Worm (Caenorhabditis elegans): ENCODE data around the gene usp-50.

Gene usp-50

ce11 chrV:17938978-17939377 lies 14.3 kb downstream of the usp-50 start:
- TF ChIP-seq unc-62 (GFP tag; optimal IDR thresholded peaks at IDR 0.05), result no peak

- no peak for TF ChIP-seq unc-62 (GFP tag; optimal IDR thresholded peaks at IDR 0.05)
These were observed 19.3 kb downstream of the usp-50 start for ce11 chrV:17943877-17944472.

DNA sequence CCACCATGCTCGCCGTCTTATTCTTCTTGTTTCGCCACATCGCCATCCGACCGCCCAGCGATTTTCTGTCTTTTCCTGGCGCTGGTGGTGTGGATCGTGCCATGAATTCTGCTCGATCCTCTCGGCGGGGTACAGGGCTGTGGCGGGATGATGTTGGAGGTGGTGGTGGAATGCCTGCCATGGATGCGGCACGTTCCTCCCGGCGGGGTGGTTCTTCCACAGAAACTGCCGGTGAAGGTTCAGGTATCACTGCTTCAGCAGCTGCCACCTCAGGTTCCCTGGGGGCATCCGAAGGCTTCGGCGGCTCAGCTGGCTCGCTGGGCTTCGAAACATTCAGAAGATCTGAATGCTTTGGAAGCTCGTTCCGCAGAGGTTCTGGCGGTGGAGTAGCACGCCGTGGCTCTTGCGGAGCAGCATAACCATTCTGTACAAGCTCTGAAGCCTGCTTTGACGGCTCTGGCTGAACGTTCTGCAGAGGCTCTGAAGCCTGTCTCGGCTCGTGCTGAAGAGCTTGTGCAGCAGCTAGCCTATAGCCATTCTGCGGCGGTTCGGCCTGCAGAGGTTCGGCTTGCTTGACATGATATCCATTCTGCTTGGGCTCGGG lies 20.2 kb downstream of the usp-50 start:
- TF ChIP-seq unc-62 (GFP tag; optimal IDR thresholded peaks at IDR 0.05), result no peak

DNA sequence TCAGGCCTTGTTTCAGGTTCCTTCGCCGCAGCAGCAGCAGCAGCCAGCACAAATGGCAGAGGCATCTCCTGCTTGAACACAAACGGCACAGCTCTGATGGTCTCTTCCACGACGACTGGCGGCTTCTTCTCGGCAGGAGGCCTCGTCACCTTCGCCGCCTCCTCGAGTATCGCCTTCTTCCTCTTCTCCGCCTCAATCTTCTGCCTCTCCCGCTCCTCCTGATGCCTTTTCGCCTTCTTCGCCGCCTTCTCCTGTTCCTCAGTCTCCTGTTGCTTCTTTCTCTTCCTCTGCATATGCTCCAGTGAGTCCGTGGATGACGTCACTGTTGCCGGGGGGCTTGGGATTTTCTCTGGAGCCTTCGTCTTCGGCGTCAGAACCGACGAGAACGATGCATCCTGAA lies 20.7 kb downstream of the usp-50 start:
- TF ChIP-seq unc-62 (GFP tag; optimal IDR thresholded peaks at IDR 0.05), result no peak

DNA sequence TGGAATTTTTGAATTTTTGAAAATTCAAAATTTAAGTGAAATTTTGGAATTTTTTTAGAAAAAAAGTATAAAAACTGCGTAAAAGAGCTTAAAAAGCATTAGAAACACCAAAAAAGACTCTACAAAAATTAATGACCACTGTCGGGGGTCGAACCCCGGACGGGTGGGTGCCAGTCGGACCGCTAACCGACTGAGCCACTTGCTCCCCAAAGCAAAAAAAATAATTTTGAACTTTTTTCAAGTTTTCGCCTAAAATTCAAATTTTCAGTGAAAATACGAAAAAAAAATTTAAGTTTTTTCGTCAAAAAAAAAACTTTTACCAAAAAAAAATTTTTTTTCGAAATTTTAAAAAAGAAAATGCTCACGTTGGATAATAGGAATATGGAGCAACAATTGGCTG lies 22.6 kb downstream of the usp-50 start:
- no peak for TF ChIP-seq unc-62 (GFP tag; optimal IDR thresholded peaks at IDR 0.05)

DNA sequence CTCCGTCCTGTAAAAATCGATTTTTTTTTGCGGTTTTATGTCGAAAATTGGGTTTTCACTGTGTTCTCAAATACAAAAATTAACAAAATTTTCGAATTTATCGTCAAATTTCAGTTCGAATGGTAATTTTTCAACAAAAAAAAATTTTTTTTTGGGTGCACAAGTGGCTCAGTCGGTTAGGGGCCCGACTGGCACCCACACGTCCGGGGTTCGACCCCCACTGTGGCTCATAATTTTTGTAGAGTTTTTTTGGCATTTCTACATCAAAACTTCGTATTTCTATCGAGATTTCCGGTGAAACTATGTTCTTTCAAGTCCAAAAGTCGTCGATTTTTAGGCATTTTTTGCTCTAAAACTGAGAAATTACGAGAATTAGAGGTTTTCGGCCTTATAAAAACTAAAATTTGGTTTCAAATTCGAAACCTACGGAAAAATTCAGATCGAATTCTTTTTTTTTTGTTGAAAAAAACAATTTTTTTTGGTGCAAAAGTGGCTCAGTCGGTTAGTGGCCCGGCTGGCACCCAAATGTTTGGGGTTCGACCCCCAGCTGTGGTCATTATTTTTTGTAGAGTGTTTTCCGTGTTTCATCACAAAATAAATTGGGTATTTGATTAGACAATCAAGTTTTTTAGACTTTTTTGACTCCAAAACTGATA lies 23.4 kb downstream of the usp-50 start:
- no peak for TF ChIP-seq unc-62 (GFP tag; optimal IDR thresholded peaks at IDR 0.05)

DNA sequence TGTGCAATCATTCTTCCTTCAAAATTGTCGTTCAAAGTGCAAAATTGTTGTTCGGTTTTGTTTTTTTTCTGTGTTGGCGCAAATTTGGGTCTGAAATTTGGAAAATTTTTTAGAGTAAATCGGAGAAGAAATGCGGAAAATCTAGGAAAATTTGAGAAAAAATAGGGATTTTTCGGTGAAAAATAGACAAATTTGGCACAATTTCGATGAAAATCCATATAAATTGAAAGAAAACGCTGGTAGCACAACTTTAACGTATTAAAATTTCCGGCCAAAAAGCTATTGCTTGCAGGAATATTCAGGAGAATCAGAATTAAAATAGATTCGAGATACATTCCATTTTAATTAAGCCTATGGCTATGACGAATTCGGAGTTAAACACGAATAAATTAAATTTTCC lies 24.4 kb downstream of the usp-50 start, which contains the start of gene dpy-21:
TSS of gene dpy-21 (minus strand) at position 101 of the 400 bp plus-strand sequence.
- no peak for TF ChIP-seq unc-62 (GFP tag; optimal IDR thresholded peaks at IDR 0.05)

DNA sequence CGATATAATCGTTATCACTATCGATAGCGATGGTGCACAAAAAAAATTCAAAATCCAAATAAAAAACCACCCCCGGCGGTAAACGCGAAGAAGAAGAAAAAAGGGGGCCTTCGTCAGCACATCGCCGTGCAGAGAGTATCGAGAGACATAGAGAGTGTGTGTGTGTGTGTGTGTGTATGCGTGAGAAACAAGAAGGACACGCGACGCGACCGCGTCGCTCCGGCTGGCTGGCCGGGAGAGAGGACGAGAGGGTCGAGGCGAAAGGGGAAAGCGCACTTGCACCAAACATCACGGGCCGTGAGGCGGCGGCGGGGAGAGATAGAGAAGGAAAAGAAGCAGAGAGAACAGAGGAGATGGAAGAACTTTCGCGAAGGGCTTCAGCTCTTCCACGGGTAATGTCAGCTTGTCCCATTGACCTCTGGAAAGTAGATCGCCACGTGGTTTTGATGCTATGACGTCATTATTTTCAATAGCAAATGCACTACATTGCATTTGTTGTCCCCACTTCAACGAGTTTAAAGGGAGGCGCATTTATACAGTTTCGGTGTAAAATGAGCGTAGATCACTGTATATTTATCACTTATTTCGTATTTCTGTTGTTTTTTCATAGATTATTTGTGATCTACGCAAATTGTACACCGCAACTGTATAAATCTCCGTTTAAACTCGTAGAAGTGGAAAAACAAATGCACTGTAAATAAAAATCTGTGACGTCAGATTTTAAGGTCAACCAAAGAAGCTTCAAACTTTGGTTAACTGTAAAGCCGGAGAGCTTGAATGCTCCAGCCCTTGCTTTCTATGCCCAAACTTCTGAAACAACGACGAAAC lies 26.7 kb downstream of the usp-50 start, which contains the start of gene Y59A8B.24:
TSS of gene Y59A8B.24 (plus strand) at position 778 of the 828 bp plus-strand sequence.
- TF ChIP-seq unc-62 (GFP tag; optimal IDR thresholded peaks at IDR 0.05), result no peak

- TF ChIP-seq unc-62 (GFP tag; optimal IDR thresholded peaks at IDR 0.05), result no peak
These were observed 27.6 kb downstream of the usp-50 start for ce11 chrV:17952280-17952679.

DNA sequence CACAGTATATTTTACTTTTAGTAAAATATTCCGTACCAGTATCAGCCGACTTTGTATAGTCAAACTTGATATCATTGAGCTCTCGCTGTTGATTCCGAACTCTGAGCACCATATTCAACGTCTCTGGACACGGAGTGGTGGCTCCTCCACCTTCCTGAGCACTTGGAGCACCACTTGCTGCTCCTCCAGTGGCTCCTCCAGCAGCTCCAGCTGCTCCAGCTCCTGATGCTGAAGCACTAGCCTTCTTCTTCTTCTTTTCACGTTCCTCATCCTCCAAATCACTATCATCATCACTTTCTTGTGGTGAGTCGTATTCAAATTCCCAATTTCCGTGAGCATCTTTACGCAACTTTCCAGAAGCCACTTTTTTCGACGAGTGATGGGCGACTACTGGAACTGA lies 31.4 kb downstream of the usp-50 start:
- TF ChIP-seq unc-62 (GFP tag; optimal IDR thresholded peaks at IDR 0.05), result no peak

DNA sequence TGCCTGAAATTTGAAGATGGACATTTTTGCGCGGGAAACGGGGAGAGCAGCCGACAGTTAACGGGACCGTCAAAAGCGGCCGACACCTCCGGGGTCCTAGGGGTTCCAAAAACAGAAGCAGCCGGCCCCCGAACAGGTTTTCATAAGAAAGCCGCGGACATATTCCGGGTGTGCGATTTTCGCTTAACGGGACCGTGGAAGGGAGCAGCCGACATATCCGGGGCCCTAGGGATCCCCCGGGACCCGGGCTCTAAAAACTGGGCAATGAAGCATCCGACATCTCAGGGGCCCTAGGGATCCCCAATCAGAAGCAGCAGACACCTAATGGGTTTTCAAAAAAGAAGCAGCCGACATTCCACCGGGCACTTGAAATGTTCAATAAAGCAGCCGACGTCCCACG lies 37.8 kb downstream of the usp-50 start:
- TF ChIP-seq unc-62 (GFP tag; optimal IDR thresholded peaks at IDR 0.05), result no peak

DNA sequence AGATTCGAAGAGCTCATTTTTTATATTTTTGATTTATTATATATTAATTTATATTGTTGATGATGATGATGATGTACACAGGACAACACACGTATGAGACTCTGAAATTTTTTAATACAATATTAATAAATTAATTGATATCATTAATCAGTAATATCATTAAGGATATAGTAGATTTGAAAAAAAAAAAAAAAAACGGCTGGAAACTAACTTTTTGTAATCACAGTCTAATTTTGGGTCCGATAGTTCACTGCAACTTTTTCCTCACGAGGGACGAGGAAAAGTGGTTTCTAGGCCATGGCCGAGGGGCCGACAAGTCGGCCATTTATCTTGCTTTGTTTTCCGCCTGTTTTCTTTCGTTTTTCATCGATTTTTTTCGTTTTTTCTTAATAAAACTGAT lies 42.0 kb downstream of the usp-50 start, which contains the start of gene gck-3:
TSS of gene gck-3 (minus strand) at position 101 of the 400 bp plus-strand sequence.
- TF ChIP-seq unc-62 (GFP tag; optimal IDR thresholded peaks at IDR 0.05), result no peak

- no peak for TF ChIP-seq unc-62 (GFP tag; optimal IDR thresholded peaks at IDR 0.05)
These were observed 53.5 kb downstream of the usp-50 start for ce11 chrV:17978207-17978606.

- TF ChIP-seq unc-62 (GFP tag; optimal IDR thresholded peaks at IDR 0.05), result no peak
These were observed 55.1 kb downstream of the usp-50 start, which contains the start of gene snx-6 for ce11 chrV:17979789-17980188. Gene snx-6, minus strand, starts transcription at chrV:17980082.

ce11 chrV:17981732-17982131 lies 57.0 kb downstream of the usp-50 start:
- TF ChIP-seq unc-62 (GFP tag; optimal IDR thresholded peaks at IDR 0.05), result no peak

DNA sequence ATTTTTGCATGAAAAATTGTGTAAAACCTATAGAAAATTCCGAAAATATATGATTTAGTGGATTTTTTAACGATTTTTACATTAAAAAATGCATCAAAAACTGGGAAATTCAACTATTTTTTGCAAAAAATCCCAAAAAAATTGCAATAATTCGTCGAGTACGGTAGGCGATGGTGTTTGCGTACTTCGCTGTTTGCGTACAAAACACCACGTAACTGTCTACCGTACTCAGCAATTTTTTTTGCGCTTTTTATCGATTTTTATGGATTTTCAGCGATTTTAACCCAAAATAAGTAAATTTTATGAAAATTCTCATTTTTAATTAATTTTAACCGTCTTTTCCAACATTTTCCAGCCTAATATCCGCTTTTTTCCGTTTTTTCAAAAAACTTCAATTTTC lies 58.2 kb downstream of the usp-50 start:
- TF ChIP-seq unc-62 (GFP tag; optimal IDR thresholded peaks at IDR 0.05), result no peak
